Fruit fly (Drosophila melanogaster) whole organism, adult: ENCODE data around the gene Sec24CD.

Source experiments
- CG11617 ChIP-seq: fragments of 200-800 bp; sonication (Bioruptor generic); optimal IDR thresholded peaks from 2 replicates; lab custom pipeline; 2017; ENCODE audit warnings: mild to moderate bottlenecking, missing biosample characterization, missing genetic modification reagents, missing genetic modification characterization
- CG1620 ChIP-seq: fragments of 200-800 bp; sonication (Bioruptor generic); optimal IDR thresholded peaks from 2 replicates; lab custom pipeline; 2016; ENCODE audit warnings: missing biosample characterization, missing genetic modification characterization

DNA sequence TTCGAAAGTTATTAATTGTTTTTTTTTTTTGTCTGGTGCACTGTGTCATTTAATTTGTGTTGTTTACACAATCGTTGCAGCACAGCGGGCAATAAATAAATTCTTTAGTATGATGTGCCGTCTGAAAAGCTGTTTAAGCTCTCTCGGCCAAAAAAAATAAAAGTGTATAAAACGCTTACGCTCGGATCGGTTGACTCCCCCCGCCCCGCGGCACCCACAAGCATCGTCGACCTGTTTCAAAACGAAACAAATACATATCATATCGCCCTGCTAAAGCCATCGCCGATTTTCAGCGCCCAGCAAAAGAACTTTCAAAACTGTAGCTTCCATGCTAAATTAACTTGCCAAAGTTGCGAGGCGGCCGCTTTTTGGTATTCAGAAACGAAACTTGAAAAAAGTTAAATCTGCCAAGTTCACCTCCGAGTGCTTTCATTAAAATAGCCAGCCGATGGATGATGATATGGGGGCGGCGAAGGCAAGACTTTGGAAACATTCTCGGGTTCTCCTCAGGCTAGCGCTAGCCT lies 42.3 kb downstream of the Sec24CD start:
- TF ChIP-seq CG11617 (GFP tag; lab: Kevin White, UChicago) (no peak), CG1620 (GFP tag; lab: Kevin White, UChicago) (no peak)
